Worm (Caenorhabditis elegans) whole organism, L4 larva: ENCODE data around the gene srx-96.

ENCODE experiments used
- R02D3.7 ChIP-seq: fragments of 150-350 bp; sonication (generic microtip); optimal IDR thresholded peaks from 3 replicates; lab custom pipeline; 2014; ENCODE audit warnings: missing biosample characterization, missing genetic modification characterization
- arid-1 ChIP-seq: fragments of 200-800 bp; sonication (Bioruptor generic); conservative IDR thresholded peaks from 2 replicates; pipeline ENCODE4 v1.3.6; 2022; ENCODE audit warnings: missing genetic modification reagents, missing genetic modification characterization, missing compliant biosample characterization
- attf-4 ChIP-seq: sonication (generic microtip); optimal IDR thresholded peaks from 3 replicates; lab custom pipeline; 2017; ENCODE audit warnings: missing biosample characterization, missing genetic modification characterization
- ceh-82 ChIP-seq: sonication (generic microtip); optimal IDR thresholded peaks from 2 replicates; lab custom pipeline; 2017; ENCODE audit warnings: missing biosample characterization, missing genetic modification characterization
- fos-1 ChIP-seq: fragments of 150-350 bp; optimal IDR thresholded peaks from 2 replicates; lab custom pipeline; 2014; ENCODE audit warnings: missing biosample characterization, missing genetic modification characterization
- hlh-11 ChIP-seq: fragments of 200-800 bp; sonication (Bioruptor generic); optimal IDR thresholded peaks from 2 replicates; lab custom pipeline; 2018; ENCODE audit warnings: mild to moderate bottlenecking, missing genetic modification characterization, missing compliant biosample characterization
- lim-7 ChIP-seq: fragments of 200-800 bp; sonication (Bioruptor generic); IDR thresholded peaks from 2 replicates; pipeline ENCODE4 v1.3.6; 2022; ENCODE audit warnings: missing genetic modification characterization, missing compliant biosample characterization
- lin-15B ChIP-seq: fragments of 150-350 bp; sonication (generic microtip); optimal IDR thresholded peaks from 3 replicates; lab custom pipeline; 2014; ENCODE audit warnings: missing biosample characterization, missing genetic modification characterization
- lin-39 ChIP-seq: fragments of 150-350 bp; optimal IDR thresholded peaks from 2 replicates; lab custom pipeline; 2014; ENCODE audit warnings: missing biosample characterization, missing genetic modification reagents, missing genetic modification characterization
- nhr-237 ChIP-seq: sonication (generic microtip); optimal IDR thresholded peaks from 2 replicates; lab custom pipeline; 2017; ENCODE audit warnings: missing biosample characterization, missing genetic modification characterization
- nhr-28 ChIP-seq: fragments of 150-350 bp; optimal IDR thresholded peaks from 2 replicates; lab custom pipeline; 2014; ENCODE audit warnings: missing biosample characterization, missing genetic modification characterization
- pha-4 ChIP-seq, 2 experiments: fragments of 150-350 bp in 1 of 2; fragments of 200-800 bp in 1 of 2; sonication (Bioruptor generic) in 1 of 2; IDR thresholded peaks in 1 of 2; optimal IDR thresholded peaks in 1 of 2; 2 replicates each; pipeline versions ENCODE4 v1.3.6 to Lab custom; 2014 to 2022; ENCODE audit warnings: missing genetic modification characterization in 2 of 2, missing genetic modification reagents in 2 of 2, missing biosample characterization in 1 of 2, missing compliant biosample characterization in 1 of 2
- unc-39 ChIP-seq: sonication (generic microtip); optimal IDR thresholded peaks from 2 replicates; lab custom pipeline; 2017; ENCODE audit warnings: missing biosample characterization, missing genetic modification characterization
- zip-2 ChIP-seq: fragments of 150-350 bp; optimal IDR thresholded peaks from 2 replicates; lab custom pipeline; 2014; ENCODE audit warnings: missing biosample characterization, missing genetic modification characterization

ce11 chrV:13689592-13689991, 21.6 kb upstream of the srx-96 start, which contains the start of gene T01D3.1:
- TF ChIP-seq zip-2 (tag; lab: Kevin White, UChicago) (no peak), arid-1 (GFP tag; lab: Robert Waterston, UW) (no peak), nhr-237 (tag; lab: Kevin White, UChicago) (no peak), nhr-28 (tag; lab: Kevin White, UChicago) (no peak), lin-15B (tag; lab: Kevin White, UChicago) (no peak), pha-4 (GFP tag; IDR thresholded peaks at IDR 0.05; lab: Robert Waterston, UW) (no peak), pha-4 (tag; optimal IDR thresholded peaks at IDR 0.05; lab: Kevin White, UChicago) (no peak), lin-39 (tag; lab: Kevin White, UChicago) (no peak), hlh-11 (no peak), attf-4 (tag; lab: Kevin White, UChicago) (no peak), fos-1 (no peak), ceh-82 (tag; lab: Kevin White, UChicago) (no peak), R02D3.7 (tag; lab: Kevin White, UChicago) (no peak), lim-7 (GFP tag; lab: Robert Waterston, UW) (no peak), unc-39 (tag; lab: Kevin White, UChicago) (no peak)
